Worm (Caenorhabditis elegans): ENCODE measurements around the gene ldb-1.

ldb-1 gene

ce11 chrX:10990855-10991176 is 37.9 kb upstream of the ldb-1 start:
- TF ChIP-seq mls-2 (tag; optimal IDR thresholded peaks at IDR 0.05) = peak; percentile 63
- TF ChIP-seq unc-39 (tag; optimal IDR thresholded peaks at IDR 0.05) = no peak
- no peak for TF ChIP-seq ceh-39 (tag; optimal IDR thresholded peaks at IDR 0.05)
- no peak for TF ChIP-seq nhr-76 (tag; optimal IDR thresholded peaks at IDR 0.05)

- peak; percentile 92 for TF ChIP-seq nhr-2 (tag; optimal IDR thresholded peaks at IDR 0.05)
- TF ChIP-seq cnd-1 (tag; optimal IDR thresholded peaks at IDR 0.05) = peak; percentile 38
- no peak for TF ChIP-seq blmp-1 (tag; optimal IDR thresholded peaks at IDR 0.05)
- peak; percentile 63 for TF ChIP-seq elt-1 (tag; optimal IDR thresholded peaks at IDR 0.05; ENCODE audit: borderline replicate concordance, insufficient read depth)
- TF ChIP-seq bed-3 (GFP tag; optimal IDR thresholded peaks at IDR 0.05) = no peak
Measured at ce11 chrX:10991352-10992172, 37.2 kb upstream of the ldb-1 start.

- TF ChIP-seq blmp-1 (tag; optimal IDR thresholded peaks at IDR 0.05) = no peak
- TF ChIP-seq mls-2 (tag; optimal IDR thresholded peaks at IDR 0.05) = no peak
- TF ChIP-seq sptf-1 (tag; optimal IDR thresholded peaks at IDR 0.05) = no peak
- TF ChIP-seq M03D4.4 (tag; optimal IDR thresholded peaks at IDR 0.05) = no peak
- no peak for TF ChIP-seq unc-39 (tag; optimal IDR thresholded peaks at IDR 0.05)
- no peak for TF ChIP-seq hlh-1 (tag; optimal IDR thresholded peaks at IDR 0.05)
- TF ChIP-seq ztf-11 (tag; optimal IDR thresholded peaks at IDR 0.05) = no peak
- TF ChIP-seq zip-8 (tag; optimal IDR thresholded peaks at IDR 0.05) = no peak
- no peak for TF ChIP-seq tbx-8 (GFP tag; optimal IDR thresholded peaks at IDR 0.05)
- TF ChIP-seq nhr-12 (tag; optimal IDR thresholded peaks at IDR 0.05) = no peak
- TF ChIP-seq mep-1 (tag; optimal IDR thresholded peaks at IDR 0.05) = no peak
- TF ChIP-seq unc-120 (tag; optimal IDR thresholded peaks at IDR 0.05; ENCODE audit: poor library complexity, severe bottlenecking) = no peak
- no peak for TF ChIP-seq elt-3 (tag; optimal IDR thresholded peaks at IDR 0.05)
- no peak for TF ChIP-seq nhr-2 (tag; optimal IDR thresholded peaks at IDR 0.05)
- no peak for TF ChIP-seq sem-2 (GFP tag; optimal IDR thresholded peaks at IDR 0.05)
Measured at ce11 chrX:10992177-10992576, 36.5 kb upstream of the ldb-1 start, which contains the start of gene ver-3. TSS of gene ver-3 (plus strand) at chrX:10992477.

- TF ChIP-seq drap-1 (GFP tag; optimal IDR thresholded peaks at IDR 0.05) = no peak
- TF ChIP-seq lin-13 (tag; optimal IDR thresholded peaks at IDR 0.05) = no peak
- no peak for TF ChIP-seq zip-8 (tag; optimal IDR thresholded peaks at IDR 0.05)
- no peak for TF ChIP-seq mep-1 (tag; optimal IDR thresholded peaks at IDR 0.05)
- TF ChIP-seq ceh-83 (GFP tag; optimal IDR thresholded peaks at IDR 0.05) = no peak
- TF ChIP-seq ztf-11 (tag; optimal IDR thresholded peaks at IDR 0.05) = no peak
- no peak for TF ChIP-seq lin-32 (GFP tag; optimal IDR thresholded peaks at IDR 0.05)
- TF ChIP-seq nhr-237 (tag; optimal IDR thresholded peaks at IDR 0.05) = no peak
- TF ChIP-seq nhr-28 (tag; optimal IDR thresholded peaks at IDR 0.05) = no peak
- TF ChIP-seq pha-4 (tag; optimal IDR thresholded peaks at IDR 0.05) = no peak
- no peak for TF ChIP-seq hlh-1 (tag; optimal IDR thresholded peaks at IDR 0.05)
- no peak for TF ChIP-seq lsy-2 (tag; optimal IDR thresholded peaks at IDR 0.05)
Measured at ce11 chrX:10999176-10999575, 29.5 kb upstream of the ldb-1 start, which contains the start of gene F59F3.6. TSS of gene F59F3.6 (minus strand) at chrX:10999276.

ce11 chrX:11001750-11002149 is 27.0 kb upstream of the ldb-1 start, which contains the start of gene col-177:
TSS of gene col-177 (minus strand) at chrX:11001850.
- TF ChIP-seq blmp-1 (tag; optimal IDR thresholded peaks at IDR 0.05) (no peak), nhr-28 (tag; optimal IDR thresholded peaks at IDR 0.05) (no peak), unc-39 (tag; optimal IDR thresholded peaks at IDR 0.05) (no peak), nhr-76 (tag; optimal IDR thresholded peaks at IDR 0.05) (no peak), elt-1 (tag; optimal IDR thresholded peaks at IDR 0.05; ENCODE audit: borderline replicate concordance, insufficient read depth) (no peak), ces-1 (GFP tag; optimal IDR thresholded peaks at IDR 0.05) (no peak)

ce11 chrX:11003701-11004100 is 25.0 kb upstream of the ldb-1 start:
- TF ChIP-seq nhr-12 (tag; optimal IDR thresholded peaks at IDR 0.05) (no peak), ham-2 (GFP tag; optimal IDR thresholded peaks at IDR 0.05) (peak; percentile 69)

Data from whole organism, mixed stage, embryonic.